Worm (Caenorhabditis elegans): Measurements from ENCODE around the gene srv-32.
"Not testable (repeated sequence)": the region's sequence is repeated elsewhere in the genome, so short reads cannot be mapped to it uniquely, and the experiment has no call there.

The srv-32 gene

DNA sequence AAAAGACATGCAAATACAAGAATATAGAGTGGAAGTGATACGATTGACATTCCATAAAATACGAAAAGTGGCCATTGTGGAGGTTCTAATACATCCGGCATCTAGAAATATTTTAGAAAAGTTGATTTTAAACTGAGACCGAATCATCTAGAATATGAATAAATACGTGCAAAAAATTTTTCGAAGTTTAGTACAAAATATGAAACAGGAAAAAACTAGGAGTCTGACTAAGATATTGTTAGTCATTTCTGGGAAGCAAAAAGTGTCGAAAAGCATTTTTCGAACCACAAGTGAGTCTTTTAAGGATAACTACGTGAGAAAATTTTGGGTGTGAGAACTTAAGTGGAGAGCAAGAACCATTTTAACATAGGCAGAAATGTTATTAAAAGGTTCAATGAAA is at the start of gene srv-32:
Gene srv-32, minus strand, starts transcription at position 101 of the 400 bp plus-strand sequence.
- TF ChIP-seq dao-5 (tag; optimal IDR thresholded peaks at IDR 0.05) (no peak), W03F9.2 (tag; optimal IDR thresholded peaks at IDR 0.05) (no peak), him-1 (tag; optimal IDR thresholded peaks at IDR 0.05) (no peak)

DNA sequence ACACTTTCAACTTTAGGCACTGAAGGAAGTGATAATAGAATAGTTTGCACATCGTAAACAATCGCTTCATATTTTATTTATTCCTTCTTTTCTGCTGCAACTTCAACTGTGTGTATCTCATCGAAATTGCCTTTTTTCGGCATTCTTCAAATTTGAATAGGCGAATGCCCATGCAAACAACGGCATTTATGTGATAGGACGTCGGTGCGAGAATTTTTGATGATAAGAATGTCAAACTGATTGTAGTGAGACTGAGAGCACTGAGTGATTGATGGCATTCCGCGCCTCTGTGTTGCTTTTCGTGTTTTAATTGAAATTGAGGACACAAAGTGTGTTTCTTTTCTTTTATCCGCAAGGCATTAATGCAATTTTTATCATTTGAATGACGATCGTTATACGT is 48.7 kb upstream of the srv-32 start:
- TF ChIP-seq dao-5 (tag; optimal IDR thresholded peaks at IDR 0.05) = no peak
- peak; percentile 21 for TF ChIP-seq W03F9.2 (tag; optimal IDR thresholded peaks at IDR 0.05)
- no peak for TF ChIP-seq him-1 (tag; optimal IDR thresholded peaks at IDR 0.05)

DNA sequence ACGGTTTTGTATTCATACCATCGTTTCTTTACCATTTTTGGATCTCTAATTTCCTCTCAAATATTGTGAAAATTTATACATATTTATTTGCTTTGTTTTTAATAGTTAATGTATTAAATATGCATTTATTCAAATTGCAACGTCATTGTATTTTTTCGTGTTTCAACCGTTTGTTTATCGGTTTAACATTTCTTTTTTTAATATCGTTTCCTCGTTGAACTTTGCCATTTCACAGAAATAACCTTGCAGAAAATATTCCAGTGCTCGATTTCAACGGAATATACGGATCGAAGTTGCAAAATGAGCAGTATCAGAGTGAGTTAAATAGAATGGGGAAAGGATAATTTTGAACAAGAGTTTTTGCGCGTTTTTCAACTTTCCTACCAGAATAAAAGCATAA is 47.3 kb upstream of the srv-32 start, which contains the start of gene seu-1:
Gene seu-1, plus strand, starts transcription at position 301 of the 400 bp plus-strand sequence.
- TF ChIP-seq W03F9.2 (tag; optimal IDR thresholded peaks at IDR 0.05) = no peak
- TF ChIP-seq him-1 (tag; optimal IDR thresholded peaks at IDR 0.05) = no peak
- no peak for TF ChIP-seq dao-5 (tag; optimal IDR thresholded peaks at IDR 0.05)

DNA sequence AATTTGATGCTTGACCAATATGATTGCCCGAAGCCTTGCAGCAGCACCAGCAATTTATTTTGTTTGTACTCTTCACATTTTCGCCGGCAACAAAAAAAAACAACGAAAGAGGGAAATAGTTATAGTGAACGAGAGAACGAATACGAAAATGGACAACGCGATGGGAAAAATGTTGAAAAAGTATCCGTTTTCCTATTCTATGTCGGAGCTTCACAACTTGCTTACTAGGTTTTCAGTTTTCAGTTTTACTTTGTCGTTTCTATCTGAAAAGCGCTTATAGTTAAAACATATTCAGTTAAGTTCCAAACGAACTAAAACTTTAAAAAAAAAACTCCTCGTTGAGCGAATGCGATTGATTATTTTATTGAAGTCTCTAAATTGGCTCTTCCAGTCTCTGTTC is 46.2 kb upstream of the srv-32 start:
- TF ChIP-seq W03F9.2 (tag; optimal IDR thresholded peaks at IDR 0.05) (no peak), dao-5 (tag; optimal IDR thresholded peaks at IDR 0.05) (no peak), him-1 (tag; optimal IDR thresholded peaks at IDR 0.05) (no peak)

DNA sequence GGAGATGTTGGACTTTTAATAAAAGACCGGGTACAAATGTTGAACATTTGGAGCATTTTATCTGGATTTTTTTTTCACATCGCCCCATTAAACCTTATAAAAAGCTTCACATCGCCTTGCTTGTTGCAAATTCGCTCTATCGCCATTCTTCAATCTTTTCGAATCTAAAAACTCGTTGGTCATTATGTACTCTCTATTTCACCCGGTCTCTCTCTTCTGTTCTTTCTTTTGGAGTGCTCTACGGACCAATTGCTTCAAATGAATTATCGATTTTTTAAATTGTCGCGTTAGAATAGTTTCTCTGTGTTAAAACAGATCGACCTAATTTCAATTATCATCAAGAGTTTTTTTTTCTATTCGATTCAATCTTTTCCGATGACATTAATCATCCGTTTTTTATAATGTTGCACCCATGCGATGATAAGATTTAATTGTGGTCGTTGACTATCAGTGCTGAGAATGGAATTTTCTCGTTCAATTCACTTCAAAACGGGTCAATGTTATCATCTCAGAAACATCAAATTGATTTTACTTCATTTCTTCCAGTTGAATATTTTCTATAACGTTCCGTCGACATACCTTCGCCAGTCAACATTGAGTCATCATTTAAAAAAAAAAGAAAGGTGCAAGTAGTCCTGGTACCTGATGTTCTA is 45.4 kb upstream of the srv-32 start:
- TF ChIP-seq W03F9.2 (tag; optimal IDR thresholded peaks at IDR 0.05) = peak; percentile 60
- TF ChIP-seq dao-5 (tag; optimal IDR thresholded peaks at IDR 0.05) = no peak

DNA sequence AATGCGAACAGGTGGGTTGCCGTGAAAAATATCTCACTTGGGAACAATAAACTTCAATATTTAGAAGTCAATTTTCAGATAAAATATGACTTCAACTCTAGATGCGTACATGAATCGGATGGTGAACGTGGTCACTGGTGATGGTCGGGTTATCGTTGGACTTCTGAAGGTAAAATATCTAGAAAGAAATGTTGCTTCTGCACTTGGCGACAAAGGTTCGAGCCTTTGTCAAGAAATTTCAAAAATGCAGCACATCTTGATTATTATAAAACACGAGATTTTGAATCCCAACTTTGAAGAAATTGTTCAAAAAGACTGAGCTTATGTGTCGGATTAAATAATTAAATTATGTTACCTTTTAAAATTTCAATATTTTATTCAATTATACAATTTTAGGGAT is 44.4 kb upstream of the srv-32 start, which contains the start of gene lsm-8:
Gene lsm-8, plus strand, starts transcription at position 79 of the 400 bp plus-strand sequence.
- no peak for TF ChIP-seq dao-5 (tag; optimal IDR thresholded peaks at IDR 0.05)
- TF ChIP-seq W03F9.2 (tag; optimal IDR thresholded peaks at IDR 0.05) = no peak
- no peak for TF ChIP-seq him-1 (tag; optimal IDR thresholded peaks at IDR 0.05)

DNA sequence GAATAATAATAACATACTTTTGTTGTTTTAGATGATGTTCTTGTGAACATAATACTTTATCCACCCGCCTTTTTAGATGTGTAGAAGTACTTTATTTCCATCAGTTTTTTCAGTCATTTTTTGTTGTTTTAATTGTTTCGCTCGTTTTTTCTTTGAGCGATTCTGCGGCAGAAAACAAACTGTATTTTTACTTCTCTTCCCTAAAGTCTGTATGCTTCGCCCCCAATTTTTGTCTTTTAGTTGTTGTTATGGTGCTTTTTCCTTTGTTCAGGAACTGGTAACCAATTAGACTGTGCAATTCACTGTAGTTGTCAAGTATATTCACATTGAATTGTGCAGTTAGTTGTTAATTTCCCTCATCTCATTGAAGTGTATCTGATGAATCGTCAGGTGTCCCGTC is 43.7 kb upstream of the srv-32 start:
- no peak for TF ChIP-seq dao-5 (tag; optimal IDR thresholded peaks at IDR 0.05)

DNA sequence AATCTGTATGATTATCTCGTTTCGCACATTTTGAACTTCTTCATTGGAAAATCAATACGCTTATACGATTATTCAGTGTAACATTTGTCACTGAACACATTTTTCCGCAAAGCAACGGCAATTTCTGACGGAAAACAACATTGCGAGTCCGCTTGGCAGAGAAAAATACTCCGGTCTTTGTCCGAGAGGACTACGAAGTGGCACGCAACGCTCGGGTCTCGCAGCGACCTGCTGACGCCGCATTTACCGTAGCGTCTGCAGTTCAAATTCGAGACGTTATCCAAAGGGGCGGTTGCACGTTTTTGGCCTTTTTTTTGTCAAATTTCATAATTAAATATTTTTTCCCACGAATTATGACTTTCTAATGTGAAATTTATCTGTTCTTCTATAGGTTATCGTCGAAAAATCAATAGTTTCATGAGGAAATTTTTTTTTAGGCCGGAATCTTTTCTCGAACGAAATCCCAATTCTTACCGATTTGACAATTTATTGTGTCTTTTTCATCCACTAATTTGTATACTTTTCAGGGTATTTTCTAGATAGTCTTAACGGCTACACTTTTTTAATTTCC is 41.7 kb upstream of the srv-32 start, which contains the start of gene sqd-1:
Gene sqd-1, plus strand, starts transcription at position 521 of the 571 bp plus-strand sequence.
- TF ChIP-seq dao-5 (tag; optimal IDR thresholded peaks at IDR 0.05) (no peak), him-1 (tag; optimal IDR thresholded peaks at IDR 0.05) (peak; percentile 86), W03F9.2 (tag; optimal IDR thresholded peaks at IDR 0.05) (peak; percentile 100)

DNA sequence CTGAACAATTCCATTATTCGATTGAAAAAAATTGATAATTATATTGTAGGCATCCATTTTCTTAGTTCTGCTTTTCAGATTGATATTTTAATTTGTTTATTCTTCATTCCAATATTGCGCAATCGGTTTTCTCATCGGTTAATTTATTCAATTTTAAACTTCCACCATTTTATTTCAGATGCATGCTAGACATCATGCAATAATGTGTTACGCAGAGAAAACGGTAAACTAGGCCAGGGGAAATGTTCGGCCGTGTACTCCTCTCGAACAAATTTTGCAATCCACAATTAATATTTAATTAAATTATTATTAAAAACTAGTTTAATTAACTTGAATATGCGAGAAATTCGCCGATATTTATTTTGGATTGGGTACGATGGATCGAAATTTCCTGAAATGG is 39.6 kb upstream of the srv-32 start, which contains the start of gene Y73B6BL.29:
Gene Y73B6BL.29, plus strand, starts transcription at position 263 of the 400 bp plus-strand sequence.
- peak; percentile 99 for TF ChIP-seq W03F9.2 (tag; optimal IDR thresholded peaks at IDR 0.05)
- no peak for TF ChIP-seq dao-5 (tag; optimal IDR thresholded peaks at IDR 0.05)
- TF ChIP-seq him-1 (tag; optimal IDR thresholded peaks at IDR 0.05) = peak; percentile 62

DNA sequence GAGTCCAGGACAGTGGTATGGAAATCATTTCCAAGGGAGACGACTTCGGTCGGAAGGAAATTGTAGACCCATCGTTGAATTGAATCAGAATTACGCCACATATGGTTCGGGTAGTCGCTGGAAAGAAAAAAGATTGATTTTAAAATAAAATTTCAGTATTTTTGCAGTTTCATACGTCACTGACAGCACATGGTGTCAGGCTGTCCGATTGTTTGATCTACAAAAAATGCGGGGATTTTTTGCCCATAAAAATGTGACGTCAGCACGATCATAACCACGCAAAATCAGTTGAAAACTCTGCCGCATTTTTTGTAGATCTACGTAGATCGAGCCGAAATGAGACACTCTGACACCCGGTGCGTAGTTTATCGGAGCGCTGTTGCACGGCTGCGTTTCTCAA is 35.3 kb upstream of the srv-32 start, which contains the start of gene Y73B6BL.12:
Gene Y73B6BL.12, minus strand, starts transcription at position 101 of the 400 bp plus-strand sequence.
- not testable (repeated sequence) for TF ChIP-seq him-1, dao-5, W03F9.2 (tag; optimal IDR thresholded peaks at IDR 0.05)

DNA sequence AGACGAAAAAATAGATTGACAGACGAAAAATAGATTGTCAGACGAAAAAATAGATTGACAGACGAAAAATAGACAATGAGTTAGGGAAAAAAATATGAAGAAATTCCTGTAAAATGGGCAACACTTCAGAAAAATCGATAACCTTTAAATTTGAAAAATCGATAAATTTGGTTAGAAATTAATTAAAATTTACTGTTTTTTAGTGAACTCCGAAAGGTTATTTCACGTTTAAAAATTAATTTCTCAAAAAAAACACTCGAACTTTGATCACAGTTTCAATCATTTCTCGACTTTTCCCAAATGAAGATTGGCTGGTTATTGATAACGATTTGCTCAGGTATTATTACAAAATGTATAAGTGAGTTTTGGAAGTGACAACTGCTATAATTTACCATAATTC is 25.4 kb upstream of the srv-32 start, which contains the start of gene csp-2:
Gene csp-2, plus strand, starts transcription at position 301 of the 400 bp plus-strand sequence.
- TF ChIP-seq him-1 (tag; optimal IDR thresholded peaks at IDR 0.05) (no peak), dao-5 (tag; optimal IDR thresholded peaks at IDR 0.05) (no peak), W03F9.2 (tag; optimal IDR thresholded peaks at IDR 0.05) (no peak)

DNA sequence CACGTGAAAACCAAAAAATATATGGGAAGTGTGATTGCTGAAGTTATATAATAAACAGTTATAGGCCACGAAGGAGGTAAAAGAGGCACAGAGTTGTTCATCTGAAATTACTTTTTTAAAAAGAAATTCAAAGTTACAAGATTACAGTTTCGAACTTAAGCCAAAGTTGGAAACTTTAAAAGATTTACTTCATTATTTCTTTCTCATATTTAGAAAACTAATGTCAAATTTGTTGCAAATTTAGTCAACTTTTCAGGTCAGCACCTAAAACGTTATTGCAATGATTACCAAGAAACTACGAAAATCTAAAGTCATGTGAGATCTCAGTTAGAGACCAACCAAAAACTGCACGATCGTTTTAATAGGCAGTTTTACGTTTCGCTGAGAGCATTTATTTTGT is 21.6 kb upstream of the srv-32 start, which contains the start of gene srv-25:
Gene srv-25, minus strand, starts transcription at position 101 of the 400 bp plus-strand sequence.
- no peak for TF ChIP-seq him-1 (tag; optimal IDR thresholded peaks at IDR 0.05)

DNA sequence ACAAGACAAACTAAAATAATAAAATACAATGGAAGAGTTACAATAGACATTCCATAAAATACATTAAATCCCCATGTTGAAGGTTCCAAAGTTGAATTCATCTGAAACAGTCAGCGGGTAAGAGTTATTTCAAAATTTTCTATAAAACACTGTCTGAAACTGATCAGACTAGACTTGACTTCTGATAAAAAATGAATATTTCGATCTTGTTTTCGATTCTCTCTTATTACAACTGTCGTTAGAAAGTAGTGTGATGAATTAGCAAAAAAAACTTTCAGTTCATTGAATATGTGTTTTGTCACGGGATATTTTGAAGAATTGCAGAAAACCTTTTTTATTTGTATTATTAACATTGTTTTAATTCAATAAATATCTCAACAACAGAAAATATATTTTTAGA is 19.7 kb upstream of the srv-32 start, which contains the start of gene srv-26:
Gene srv-26, minus strand, starts transcription at position 101 of the 400 bp plus-strand sequence.
- TF ChIP-seq W03F9.2 (tag; optimal IDR thresholded peaks at IDR 0.05) = no peak
- no peak for TF ChIP-seq dao-5 (tag; optimal IDR thresholded peaks at IDR 0.05)
- TF ChIP-seq him-1 (tag; optimal IDR thresholded peaks at IDR 0.05) = no peak

DNA sequence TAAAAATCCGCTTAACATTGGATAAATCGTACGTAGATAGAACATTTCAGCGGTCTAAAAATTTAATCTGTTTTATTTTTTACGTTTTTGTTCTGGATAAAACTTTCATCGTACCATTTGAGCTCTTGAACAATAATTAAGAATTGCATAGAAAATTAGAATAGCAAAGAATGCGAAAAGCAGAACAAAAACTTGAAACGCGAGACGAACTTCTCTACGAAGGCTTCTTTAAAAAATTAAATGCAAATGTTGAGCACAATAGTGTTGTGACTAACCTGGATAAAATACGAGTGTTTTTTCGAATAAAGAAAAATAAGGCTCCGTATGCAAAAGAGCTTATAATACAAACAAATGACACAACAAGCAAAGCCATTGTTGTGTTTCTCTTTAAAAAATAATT is 17.5 kb upstream of the srv-32 start:
- TF ChIP-seq dao-5 (tag; optimal IDR thresholded peaks at IDR 0.05) (no peak), W03F9.2 (tag; optimal IDR thresholded peaks at IDR 0.05) (no peak), him-1 (tag; optimal IDR thresholded peaks at IDR 0.05) (no peak)
